Worm (Caenorhabditis elegans) whole organism, L1 larva: ENCODE measurements around the gene R11D1.1.

Source experiments
- C16A3.4 ChIP-seq: fragments of 150-350 bp; optimal IDR thresholded peaks from 2 replicates; lab custom pipeline; 2014; ENCODE audit warnings: missing biosample characterization, missing genetic modification characterization
- F16B12.6 ChIP-seq: fragments of 150-350 bp; optimal IDR thresholded peaks from 2 replicates; lab custom pipeline; 2014; ENCODE audit warnings: missing biosample characterization, missing genetic modification characterization
- alr-1 ChIP-seq: fragments of 200-800 bp; sonication (Bioruptor generic); optimal IDR thresholded peaks from 2 replicates; lab custom pipeline; 2018; ENCODE audit warnings: borderline replicate concordance, mild to moderate bottlenecking, missing genetic modification characterization, missing compliant biosample characterization
- aly-2 ChIP-seq: fragments of 150-350 bp; optimal IDR thresholded peaks from 2 replicates; lab custom pipeline; 2014; ENCODE audit warnings: missing biosample characterization, missing genetic modification characterization
- blmp-1 ChIP-seq: fragments of 150-350 bp; optimal IDR thresholded peaks from 2 replicates; lab custom pipeline; 2014; ENCODE audit warnings: missing biosample characterization, missing genetic modification characterization
- ceh-8 ChIP-seq: fragments of 200-800 bp; sonication (Bioruptor generic); optimal IDR thresholded peaks from 2 replicates; lab custom pipeline; 2018; ENCODE audit warnings: mild to moderate bottlenecking, missing genetic modification characterization, moderate library complexity, missing compliant biosample characterization
- ceh-90 ChIP-seq: sonication (generic microtip); optimal IDR thresholded peaks from 2 replicates; lab custom pipeline; 2016; ENCODE audit warnings: missing genetic modification characterization, missing compliant biosample characterization
- dpl-1 ChIP-seq, 3 experiments: fragments of 150-350 bp in 2 of 3; sonication (generic microtip) in 1 of 3; optimal IDR thresholded peaks; 2 replicates each; lab custom pipeline; 2014 to 2017; ENCODE audit warnings: missing biosample characterization in 3 of 3, missing genetic modification characterization in 3 of 3, missing genetic modification reagents in 3 of 3
- dsc-1 ChIP-seq: sonication (generic microtip); optimal IDR thresholded peaks from 2 replicates; lab custom pipeline; 2016; ENCODE audit warnings: mild to moderate bottlenecking, missing genetic modification characterization, missing compliant biosample characterization
- efl-1 ChIP-seq, 4 experiments: fragments of 150-350 bp; optimal IDR thresholded peaks in 3 of 4; peaks in 1 of 4; 1 replicate in 1 of 4; 2 replicates in 3 of 4; lab custom pipeline; 2014; ENCODE audit warnings: missing biosample characterization in 2 of 4, missing genetic modification characterization in 2 of 4, missing genetic modification reagents in 2 of 4
- elt-2 ChIP-seq: sonication (generic microtip); optimal IDR thresholded peaks from 2 replicates; lab custom pipeline; 2016; ENCODE audit warnings: missing genetic modification characterization, mild to moderate bottlenecking, inconsistent platforms, missing compliant biosample characterization, missing genetic modification reagents
- elt-3 ChIP-seq, 6 experiments: fragments of 150-350 bp in 1 of 6; sonication (generic microtip); optimal IDR thresholded peaks; 2 replicates each; lab custom pipeline; 2017 to 2018; ENCODE audit warnings: missing biosample characterization in 6 of 6, missing genetic modification characterization in 6 of 6, inconsistent platforms in 1 of 6
- ets-5 ChIP-seq: fragments of 200-800 bp; sonication (Bioruptor generic); IDR thresholded peaks from 2 replicates; pipeline ENCODE4 v1.3.6; 2022; ENCODE audit warnings: missing genetic modification characterization, missing compliant biosample characterization
- hlh-17 ChIP-seq: fragments of 200-800 bp; sonication (Bioruptor generic); optimal IDR thresholded peaks from 2 replicates; lab custom pipeline; 2018; ENCODE audit warnings: missing genetic modification characterization, mild to moderate bottlenecking, missing compliant biosample characterization, moderate library complexity, borderline replicate concordance
- mef-2 ChIP-seq: fragments of 150-350 bp; optimal IDR thresholded peaks from 2 replicates; lab custom pipeline; 2014; ENCODE audit warnings: missing biosample characterization, missing genetic modification characterization
- mep-1 ChIP-seq: fragments of 150-350 bp; optimal IDR thresholded peaks from 2 replicates; lab custom pipeline; 2014; ENCODE audit warnings: missing biosample characterization, missing genetic modification characterization
- nhr-11 ChIP-seq: fragments of 150-350 bp; optimal IDR thresholded peaks from 2 replicates; lab custom pipeline; 2014; ENCODE audit warnings: missing biosample characterization, missing genetic modification characterization
- nhr-47 ChIP-seq: sonication (generic microtip); optimal IDR thresholded peaks from 2 replicates; lab custom pipeline; 2016; ENCODE audit warnings: mild to moderate bottlenecking, missing genetic modification characterization, moderate library complexity, missing compliant biosample characterization
- nhr-71 ChIP-seq: sonication (generic microtip); optimal IDR thresholded peaks from 2 replicates; lab custom pipeline; 2016; ENCODE audit warnings: mild to moderate bottlenecking, missing genetic modification characterization, moderate library complexity, missing compliant biosample characterization
- nhr-77 ChIP-seq: fragments of 150-350 bp; optimal IDR thresholded peaks from 2 replicates; lab custom pipeline; 2014; ENCODE audit warnings: missing biosample characterization, missing genetic modification characterization
- nhr-90 ChIP-seq: sonication (generic microtip); optimal IDR thresholded peaks from 2 replicates; lab custom pipeline; 2016; ENCODE audit warnings: mild to moderate bottlenecking, missing genetic modification characterization, missing compliant biosample characterization; ENCODE audit not compliant: poor library complexity
- pag-3 ChIP-seq: sonication (generic microtip); optimal IDR thresholded peaks from 2 replicates; lab custom pipeline; 2017; ENCODE audit warnings: missing genetic modification characterization, mild to moderate bottlenecking, missing compliant biosample characterization, antibody characterized with exemption, borderline replicate concordance; ENCODE audit not compliant: insufficient read depth
- pqm-1 ChIP-seq: sonication (generic microtip); optimal IDR thresholded peaks from 3 replicates; lab custom pipeline; 2017; ENCODE audit warnings: missing biosample characterization, missing genetic modification characterization
- snu-23 ChIP-seq: sonication (generic microtip); optimal IDR thresholded peaks from 2 replicates; lab custom pipeline; 2016; ENCODE audit warnings: missing genetic modification characterization, missing compliant biosample characterization
- sptf-1 ChIP-seq: fragments of 150-350 bp; optimal IDR thresholded peaks from 2 replicates; lab custom pipeline; 2014; ENCODE audit warnings: missing biosample characterization, missing genetic modification characterization
- unc-130 ChIP-seq: fragments of 150-350 bp; optimal IDR thresholded peaks from 2 replicates; lab custom pipeline; 2017; ENCODE audit warnings: missing biosample characterization, missing genetic modification characterization, inconsistent platforms
- unc-98 ChIP-seq: fragments of 200-800 bp; sonication (Bioruptor generic); IDR thresholded peaks from 2 replicates; pipeline ENCODE4 v1.3.6; 2022; ENCODE audit warnings: missing genetic modification characterization, missing compliant biosample characterization
- xbp-1 ChIP-seq: sonication (generic microtip); optimal IDR thresholded peaks from 2 replicates; lab custom pipeline; 2016; ENCODE audit warnings: missing genetic modification characterization, missing compliant biosample characterization
- zag-1 ChIP-seq: fragments of 150-350 bp; optimal IDR thresholded peaks from 2 replicates; lab custom pipeline; 2014; ENCODE audit warnings: missing biosample characterization, missing genetic modification characterization
- zip-4 ChIP-seq: fragments of 200-800 bp; sonication (Bioruptor generic); optimal IDR thresholded peaks from 2 replicates; lab custom pipeline; 2018; ENCODE audit warnings: mild to moderate bottlenecking, missing genetic modification characterization, moderate library complexity, missing compliant biosample characterization
- ztf-11 ChIP-seq, 2 experiments: sonication (generic microtip); optimal IDR thresholded peaks; 2 replicates each; lab custom pipeline; 2016 to 2017; ENCODE audit warnings: missing genetic modification characterization in 2 of 2, missing biosample characterization in 1 of 2, missing compliant biosample characterization in 1 of 2

R11D1.1 gene

DNA sequence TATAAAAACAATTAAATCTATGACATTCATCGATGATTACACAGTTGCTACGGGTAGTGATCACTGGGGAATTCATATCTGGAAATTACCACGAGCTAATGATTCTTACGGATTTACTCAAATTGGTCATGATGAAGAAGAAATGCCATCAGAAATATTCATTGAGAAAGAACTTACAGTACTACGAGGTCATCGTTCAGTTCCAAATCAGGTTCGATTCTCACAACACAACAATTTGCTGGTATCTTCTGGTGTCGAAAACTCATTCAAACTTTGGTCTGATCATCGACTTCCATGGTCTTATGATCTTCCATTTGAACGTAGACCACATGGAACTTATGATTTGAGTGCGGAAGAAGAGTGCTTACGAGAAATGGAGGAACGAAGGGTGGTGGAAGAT is 2.3 kb downstream of the R11D1.1 start:
- TF ChIP-seq pqm-1 (no peak), efl-1 (optimal IDR thresholded peaks at IDR 0.05; lab: Kevin White, UChicago) (no peak), efl-1 (GFP tag; optimal IDR thresholded peaks at IDR 0.05 in 1 of 2; lab: Kevin White, UChicago) (peak in 1 of 2 experiments; percentile 65)

DNA sequence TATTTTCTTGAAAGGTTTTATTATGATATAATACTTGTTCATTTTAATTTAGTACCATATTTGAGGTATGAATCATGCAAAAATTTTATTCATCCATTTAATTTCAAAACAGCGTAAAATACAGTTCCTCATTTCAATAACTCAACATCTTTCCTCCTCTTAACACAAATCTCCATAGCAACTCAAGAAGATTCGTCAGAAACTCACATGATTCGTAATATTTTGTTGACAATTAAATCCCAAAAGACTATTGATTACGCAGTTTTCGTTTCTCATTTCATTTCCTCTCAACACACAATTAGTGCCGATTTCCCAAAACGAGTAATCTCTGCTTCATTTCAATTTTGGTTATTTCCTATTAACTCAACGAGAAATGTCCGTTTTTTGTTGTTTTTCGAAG is 4.1 kb downstream of the R11D1.1 start, which contains the start of gene R11D1.2:
Gene R11D1.2, plus strand, starts transcription at position 301 of the 400 bp plus-strand sequence.
- TF ChIP-seq C16A3.4 (tag; lab: Kevin White, UChicago) (no peak), F16B12.6 (no peak), ceh-8 (GFP tag; lab: Kevin White, UChicago) (peak; percentile 1), nhr-47 (tag; lab: Kevin White, UChicago) (no peak), ztf-11 (tag; optimal IDR thresholded peaks at IDR 0.05; lab: Kevin White, UChicago) (no peak), nhr-71 (tag; lab: Kevin White, UChicago) (no peak), efl-1 (optimal IDR thresholded peaks at IDR 0.05; lab: Kevin White, UChicago) (no peak), efl-1 (GFP tag; optimal IDR thresholded peaks at IDR 0.05 in 1 of 2; lab: Kevin White, UChicago) (peak in 1 of 2 experiments; percentile 77), ceh-90 (tag; lab: Kevin White, UChicago) (no peak)

DNA sequence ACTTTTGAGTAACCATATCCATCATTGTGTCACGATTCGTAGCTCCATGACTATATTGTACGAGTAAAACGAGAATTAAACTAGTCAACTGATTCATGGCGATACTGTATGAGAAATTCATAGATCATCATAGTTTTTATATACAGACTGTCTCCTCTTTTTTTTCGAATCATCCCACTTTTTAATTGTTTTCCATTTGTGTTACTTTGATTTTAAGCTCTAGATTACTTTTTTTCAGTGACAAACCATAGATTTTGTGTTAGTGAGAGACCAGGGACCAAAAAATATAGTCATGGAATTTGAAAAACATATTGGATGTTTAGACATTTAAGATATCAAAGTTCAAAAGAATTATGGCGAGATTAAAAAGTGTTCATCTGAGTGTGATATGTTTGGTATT is 7.8 kb downstream of the R11D1.1 start, which contains the start of gene R11D1.3:
Gene R11D1.3, minus strand, starts transcription at position 101 of the 400 bp plus-strand sequence.
- TF ChIP-seq mep-1 (tag; lab: Kevin White, UChicago) (no peak), blmp-1 (tag; lab: Kevin White, UChicago) (no peak), pag-3 (tag; lab: Kevin White, UChicago) (no peak)

DNA sequence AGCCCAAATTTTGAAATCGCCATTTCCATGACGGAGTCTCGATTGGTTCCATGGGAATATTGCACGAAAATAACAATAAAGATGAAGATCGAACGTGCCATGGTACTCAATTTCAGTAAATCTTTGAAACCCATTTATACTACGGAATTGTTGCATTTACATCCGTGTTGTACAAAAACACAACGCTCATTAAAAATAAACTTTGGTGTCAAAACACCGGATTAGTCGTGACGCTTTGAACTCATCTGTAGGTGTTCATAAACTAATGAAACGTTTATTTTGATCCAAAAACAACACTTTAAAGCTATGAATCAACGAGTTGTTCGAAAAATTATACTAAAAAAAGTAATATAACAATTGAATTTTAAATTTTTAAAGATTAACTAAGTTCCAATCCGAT is 9.9 kb downstream of the R11D1.1 start, which contains the start of gene R11D1.4:
Gene R11D1.4, minus strand, starts transcription at position 101 of the 400 bp plus-strand sequence.
- no peak for TF ChIP-seq ets-5 (GFP tag; lab: Robert Waterston, UW)
- TF ChIP-seq aly-2 (tag; lab: Kevin White, UChicago), result no peak
- TF ChIP-seq blmp-1 (tag; lab: Kevin White, UChicago), result no peak
- no peak for TF ChIP-seq alr-1 (tag; lab: Kevin White, UChicago)
- TF ChIP-seq mef-2 (tag; lab: Kevin White, UChicago), result no peak
- no peak for TF ChIP-seq hlh-17
- TF ChIP-seq elt-3 (tag; optimal IDR thresholded peaks at IDR 0.05; lab: Kevin White, UChicago), result no peak
- TF ChIP-seq ceh-90 (tag; lab: Kevin White, UChicago), result no peak

DNA sequence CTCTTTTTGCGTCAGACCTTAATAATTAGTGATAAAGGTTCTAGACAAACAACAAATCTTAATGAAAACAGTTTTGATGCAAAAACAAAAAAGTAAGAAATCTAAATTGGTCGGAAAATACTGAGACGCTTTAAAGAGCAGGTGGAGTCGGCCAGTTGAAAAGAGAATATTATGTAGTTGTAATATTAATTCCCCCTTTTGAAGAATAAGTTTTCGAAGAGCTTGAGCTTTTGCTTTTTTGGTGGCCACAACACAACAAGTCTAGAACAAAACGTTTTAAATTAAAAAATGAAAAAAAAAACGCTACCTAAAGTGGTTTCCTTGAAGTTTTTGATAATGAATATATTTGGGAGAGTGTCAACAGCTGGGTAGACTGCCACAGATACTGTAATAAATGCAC is 12.3 kb downstream of the R11D1.1 start, which contains the start of gene str-178:
Gene str-178, minus strand, starts transcription at position 101 of the 400 bp plus-strand sequence.
- TF ChIP-seq nhr-77 (tag; lab: Kevin White, UChicago), result no peak
- no peak for TF ChIP-seq sptf-1 (tag; lab: Kevin White, UChicago)
- no peak for TF ChIP-seq dsc-1
- TF ChIP-seq elt-2 (tag; lab: Kevin White, UChicago), result no peak
- TF ChIP-seq nhr-90 (tag; lab: Kevin White, UChicago), result no peak
- TF ChIP-seq dpl-1 (GFP tag; optimal IDR thresholded peaks at IDR 0.05; lab: Kevin White, UChicago), result no peak
- TF ChIP-seq snu-23 (GFP tag; lab: Kevin White, UChicago), result no peak
- TF ChIP-seq elt-3 (tag; optimal IDR thresholded peaks at IDR 0.05; lab: Kevin White, UChicago), result no peak
- no peak for TF ChIP-seq hlh-17
- TF ChIP-seq xbp-1 (tag; lab: Kevin White, UChicago), result no peak
- no peak for TF ChIP-seq zip-4 (GFP tag; lab: Kevin White, UChicago)
- no peak for TF ChIP-seq nhr-11 (tag; lab: Kevin White, UChicago)
- TF ChIP-seq unc-98, result no peak
- no peak for TF ChIP-seq zag-1
- no peak for TF ChIP-seq mef-2 (tag; lab: Kevin White, UChicago)
- TF ChIP-seq unc-130, result no peak
